Fruit fly (Drosophila melanogaster): ENCODE measurements around the gene stck.

- TF ChIP-seq Dll (optimal IDR thresholded peaks at IDR 0.05) = no peak
- TF ChIP-seq psq (optimal IDR thresholded peaks at IDR 0.05) = no peak
- no peak for TF ChIP-seq CG8478 (optimal IDR thresholded peaks at IDR 0.05)
- no peak for TF ChIP-seq EcR (GFP tag; optimal IDR thresholded peaks at IDR 0.05)
- TF ChIP-seq usp (GFP tag; optimal IDR thresholded peaks at IDR 0.05) = no peak
These were observed 21.8 kb upstream of the stck start for dm6 chr3R:8334982-8335381.
